Fruit fly (Drosophila melanogaster): ENCODE measurements around the gene PolE1.

PolE1 gene

DNA sequence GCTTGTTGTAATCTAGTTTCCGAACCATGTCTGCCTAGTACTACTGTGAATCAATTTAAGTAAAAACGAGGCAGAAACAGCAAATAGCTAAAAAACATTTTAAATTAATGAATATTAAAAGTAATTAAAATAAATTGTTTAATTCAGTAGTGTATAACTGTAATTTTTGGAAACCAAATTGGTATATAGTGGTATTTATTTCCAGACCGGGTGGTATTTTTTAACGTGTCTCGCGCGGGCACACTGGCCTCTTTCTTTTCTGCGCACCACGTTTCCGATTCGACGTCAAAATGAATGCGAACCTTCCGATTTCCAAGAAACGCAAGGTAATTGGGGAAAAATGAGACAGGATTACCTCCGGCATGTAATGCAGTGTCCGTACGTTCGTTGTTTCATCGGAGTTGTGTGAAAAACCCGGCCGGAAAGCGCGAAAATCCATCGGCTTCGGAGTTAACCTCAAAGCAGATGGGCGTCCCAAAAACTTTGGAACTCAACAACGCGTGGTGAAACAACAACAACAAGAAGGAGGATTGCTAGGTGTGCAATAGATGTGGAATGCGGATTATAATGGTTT is 10.7 kb downstream of the PolE1 start, which contains the start of gene RpS3 (continued):
- TF ChIP-seq sr (GFP tag; IDR thresholded peaks at IDR 0.05) = no peak
- no peak for TF ChIP-seq h (optimal IDR thresholded peaks at IDR 0.05)
- TF ChIP-seq NfI (GFP tag; optimal IDR thresholded peaks at IDR 0.05) = peak; percentile 30
- TF ChIP-seq CG2129 (GFP tag; IDR thresholded peaks at IDR 0.05; ENCODE audit: partially characterized antibody) = no peak
- no peak for TF ChIP-seq CG11247 (GFP tag; IDR thresholded peaks at IDR 0.05)
- no peak for TF ChIP-seq Sox100B (GFP tag; optimal IDR thresholded peaks at IDR 0.05)
- no peak for TF ChIP-seq Lpt (GFP tag; optimal IDR thresholded peaks at IDR 0.05)
- no peak for TF ChIP-seq CG3163 (GFP tag; optimal IDR thresholded peaks at IDR 0.05)
- no peak for TF ChIP-seq ssp (GFP tag; IDR thresholded peaks at IDR 0.05)
- TF ChIP-seq CG43689 (GFP tag; IDR thresholded peaks at IDR 0.05) = no peak
- TF ChIP-seq CG3995 (GFP tag; optimal IDR thresholded peaks at IDR 0.05) = peak; percentile 8
- TF ChIP-seq CG2120 (GFP tag; optimal IDR thresholded peaks at IDR 0.05) = no peak
- TF ChIP-seq nmo (GFP tag; optimal IDR thresholded peaks at IDR 0.05) = peak; percentile 65
- TF ChIP-seq CG11504 (tag; optimal IDR thresholded peaks at IDR 0.05) = peak; percentile 57
- TF ChIP-seq Camta (GFP tag; optimal IDR thresholded peaks at IDR 0.05) = peak; percentile 1
- TF ChIP-seq pnt (GFP tag; optimal IDR thresholded peaks at IDR 0.05) = no peak
- TF ChIP-seq Drgx (GFP tag; IDR thresholded peaks at IDR 0.05) = no peak
- TF ChIP-seq CG10274 (GFP tag; optimal IDR thresholded peaks at IDR 0.05) = no peak
- TF ChIP-seq CG8281 (tag; optimal IDR thresholded peaks at IDR 0.05) = no peak
- no peak for TF ChIP-seq Dip3 (GFP tag; optimal IDR thresholded peaks at IDR 0.05)
- TF ChIP-seq CoRest (tag; optimal IDR thresholded peaks at IDR 0.05) = peak; percentile 50
- TF ChIP-seq Pdp1 (GFP tag; optimal IDR thresholded peaks at IDR 0.05) = no peak
- peak; percentile 22 for TF ChIP-seq CG17359 (tag; optimal IDR thresholded peaks at IDR 0.05)
- peak; percentile 42 for TF ChIP-seq CG8924 (tag; optimal IDR thresholded peaks at IDR 0.05)
- peak; percentile 57 for TF ChIP-seq Hmr (GFP tag; optimal IDR thresholded peaks at IDR 0.05)
- TF ChIP-seq CG12219 (GFP tag; optimal IDR thresholded peaks at IDR 0.05) = peak; percentile 25
- no peak for TF ChIP-seq CG11560 (tag; IDR thresholded peaks at IDR 0.05)
- no peak for TF ChIP-seq CG15269 (tag; optimal IDR thresholded peaks at IDR 0.05)
- TF ChIP-seq cas (GFP tag; IDR thresholded peaks at IDR 0.05) = no peak
- peak; percentile 99 for TF ChIP-seq bigmax (GFP tag; optimal IDR thresholded peaks at IDR 0.05)
- no peak for TF ChIP-seq BtbVII (GFP tag; optimal IDR thresholded peaks at IDR 0.05)
- no peak for TF ChIP-seq da (GFP tag; optimal IDR thresholded peaks at IDR 0.05)
- TF ChIP-seq H15 (GFP tag; IDR thresholded peaks at IDR 0.05) = no peak
- no peak for TF ChIP-seq gce (GFP tag; IDR thresholded peaks at IDR 0.05)
- TF ChIP-seq E2f2 (GFP tag; IDR thresholded peaks at IDR 0.05) = 0 out of 2 replicates have a peak, but pooled peaks have one; percentile 14
- TF ChIP-seq ase (GFP tag; IDR thresholded peaks at IDR 0.05) = no peak
- no peak for TF ChIP-seq CG15073 (GFP tag; optimal IDR thresholded peaks at IDR 0.05)
- TF ChIP-seq amos (GFP tag; IDR thresholded peaks at IDR 0.05; ENCODE audit: partially characterized antibody) = 0 out of 2 replicates have a peak, but pooled peaks have one; percentile 23
- TF ChIP-seq Jarid2 (GFP tag; optimal IDR thresholded peaks at IDR 0.05) = peak; percentile 33
- no peak for TF ChIP-seq twi (tag; optimal IDR thresholded peaks at IDR 0.05)
- no peak for TF ChIP-seq luna (GFP tag; optimal IDR thresholded peaks at IDR 0.05)
- no peak for TF ChIP-seq Fer2 (tag; optimal IDR thresholded peaks at IDR 0.05)
- TF ChIP-seq Hey (tag; optimal IDR thresholded peaks at IDR 0.05) = no peak
- no peak for TF ChIP-seq CG9437 (GFP tag; optimal IDR thresholded peaks at IDR 0.05)
- TF ChIP-seq Nf-YC (tag; optimal IDR thresholded peaks at IDR 0.05) = peak; percentile 38
- TF ChIP-seq Myb (GFP tag; optimal IDR thresholded peaks at IDR 0.05) = no peak
- TF ChIP-seq CG1647 (GFP tag; optimal IDR thresholded peaks at IDR 0.05) = no peak
- no peak for TF ChIP-seq ro (GFP tag; IDR thresholded peaks at IDR 0.05)
- TF ChIP-seq jigr1 (GFP tag; IDR thresholded peaks at IDR 0.05) = no peak
- TF ChIP-seq fd102C (GFP tag; optimal IDR thresholded peaks at IDR 0.05) = no peak
- TF ChIP-seq MESR4 (GFP tag; optimal IDR thresholded peaks at IDR 0.05) = peak; percentile 100
